Fruit fly (Drosophila melanogaster) ovary, adult (tissue): ENCODE results near the gene Catsup.

Experiments
- CG17801 ChIP-seq: fragments of 200-800 bp; optimal IDR thresholded peaks from 2 replicates; lab custom pipeline; 2019; ENCODE audit warnings: missing biosample characterization, mild to moderate bottlenecking, missing genetic modification characterization, moderate library complexity; ENCODE audit not compliant: partially characterized antibody

The Catsup gene

dm6 chr2L:19041590-19041989 is at the start of gene Catsup:
Gene Catsup (plus strand): TSS chr2L:19041862.
- peak; percentile 2 for TF ChIP-seq CG17801 (GFP tag; lab: Kevin White, UChicago)

dm6 chr2L:18992196-18992595 is 49.5 kb upstream of the Catsup start, which contains the start of gene CG46465:
Gene CG46465 (plus strand): TSS chr2L:18992496.
- TF ChIP-seq CG17801 (GFP tag; lab: Kevin White, UChicago) = no peak

- no peak for TF ChIP-seq CG17801 (GFP tag; lab: Kevin White, UChicago)
These were observed 45.8 kb upstream of the Catsup start, which contains the start of gene CG10650 for dm6 chr2L:18995660-18996417. Gene CG10650 (minus strand): TSS chr2L:18995934.

- no peak for TF ChIP-seq CG17801 (GFP tag; lab: Kevin White, UChicago)
These were observed 44.5 kb upstream of the Catsup start, which contains the start of gene CG31792 for dm6 chr2L:18997148-18997547. Gene CG31792 (plus strand): TSS chr2L:18997448.

- no peak for TF ChIP-seq CG17801 (GFP tag; lab: Kevin White, UChicago)
These were observed 39.2 kb upstream of the Catsup start for dm6 chr2L:19002468-19002867.

- peak; percentile 73 for TF ChIP-seq CG17801 (GFP tag; lab: Kevin White, UChicago)
These were observed 38.7 kb upstream of the Catsup start, which contains the start of gene CG31793 for dm6 chr2L:19002959-19003371. Gene CG31793 (plus strand): TSS chr2L:19003367.

- peak; percentile 85 for TF ChIP-seq CG17801 (GFP tag; lab: Kevin White, UChicago)
These were observed 32.5 kb upstream of the Catsup start, which contains the start of gene RpL30 for dm6 chr2L:19009130-19009529. Gene RpL30 (minus strand): TSS chr2L:19009306.

- no peak for TF ChIP-seq CG17801 (GFP tag; lab: Kevin White, UChicago)
These were observed 31.6 kb upstream of the Catsup start for dm6 chr2L:19010037-19010436.

- TF ChIP-seq CG17801 (GFP tag; lab: Kevin White, UChicago) = no peak
These were observed 31.1 kb upstream of the Catsup start, which contains the start of gene robl37BC for dm6 chr2L:19010566-19010965. Gene robl37BC (plus strand): TSS chr2L:19010866.

- no peak for TF ChIP-seq CG17801 (GFP tag; lab: Kevin White, UChicago)
These were observed 29.6 kb upstream of the Catsup start for dm6 chr2L:19011895-19012645.

dm6 chr2L:19012776-19013328 is 28.8 kb upstream of the Catsup start:
- TF ChIP-seq CG17801 (GFP tag; lab: Kevin White, UChicago) = no peak

dm6 chr2L:19014032-19014880 is 27.4 kb upstream of the Catsup start:
- no peak for TF ChIP-seq CG17801 (GFP tag; lab: Kevin White, UChicago)

- no peak for TF ChIP-seq CG17801 (GFP tag; lab: Kevin White, UChicago)
These were observed 26.7 kb upstream of the Catsup start for dm6 chr2L:19014881-19015366.

dm6 chr2L:19015628-19016027 is 26.0 kb upstream of the Catsup start:
- no peak for TF ChIP-seq CG17801 (GFP tag; lab: Kevin White, UChicago)
